Worm (Caenorhabditis elegans) whole organism, L4 larva: ENCODE measurements around the gene mrps-11.

ENCODE experiments used
- F37D6.2 ChIP-seq: sonication (generic microtip); optimal IDR thresholded peaks from 2 replicates; lab custom pipeline; 2016; ENCODE audit warnings: mild to moderate bottlenecking, missing genetic modification characterization, missing compliant biosample characterization
- F49E8.2 ChIP-seq: sonication (generic microtip); optimal IDR thresholded peaks from 2 replicates; lab custom pipeline; 2016; ENCODE audit warnings: missing compliant biosample characterization, mild to moderate bottlenecking, missing genetic modification characterization, borderline replicate concordance
- aly-2 ChIP-seq: sonication (generic microtip); optimal IDR thresholded peaks from 2 replicates; lab custom pipeline; 2018; ENCODE audit warnings: missing biosample characterization, missing genetic modification characterization
- ctbp-1 ChIP-seq: fragments of 200-800 bp; sonication (Bioruptor generic); IDR thresholded peaks from 2 replicates; pipeline ENCODE4 v1.3.6; 2022; ENCODE audit warnings: missing genetic modification reagents, missing genetic modification characterization, missing compliant biosample characterization
- nhr-10 ChIP-seq: fragments of 150-350 bp; optimal IDR thresholded peaks from 2 replicates; lab custom pipeline; 2014; ENCODE audit warnings: missing biosample characterization, missing genetic modification characterization
- nhr-25 ChIP-seq: sonication (generic microtip); optimal IDR thresholded peaks from 2 replicates; lab custom pipeline; 2017; ENCODE audit warnings: missing genetic modification characterization, mild to moderate bottlenecking, missing compliant biosample characterization, antibody characterized with exemption, moderate library complexity, borderline replicate concordance; ENCODE audit not compliant: insufficient read depth
- nhr-41 ChIP-seq: fragments of 200-800 bp; sonication (Bioruptor generic); IDR thresholded peaks from 2 replicates; pipeline ENCODE4 v1.3.6; 2022; ENCODE audit warnings: missing genetic modification reagents, missing genetic modification characterization, missing compliant biosample characterization
- nhr-77 ChIP-seq: fragments of 150-350 bp; optimal IDR thresholded peaks from 2 replicates; lab custom pipeline; 2014; ENCODE audit warnings: missing biosample characterization, missing genetic modification characterization
- pqm-1 ChIP-seq: sonication (generic microtip); optimal IDR thresholded peaks from 2 replicates; lab custom pipeline; 2017; ENCODE audit warnings: missing biosample characterization, missing genetic modification characterization

ce11 chrV:12536409-12537038 lies 42.1 kb upstream of the mrps-11 start:
- TF ChIP-seq nhr-10 (tag; lab: Kevin White, UChicago) (no peak), ctbp-1 (no peak), nhr-77 (tag; lab: Kevin White, UChicago) (no peak), F49E8.2 (tag; lab: Kevin White, UChicago) (no peak), pqm-1 (tag; lab: Kevin White, UChicago) (no peak), aly-2 (tag; lab: Kevin White, UChicago) (no peak), nhr-25 (no peak), F37D6.2 (tag; lab: Kevin White, UChicago) (no peak), nhr-41 (no peak)
